Worm (Caenorhabditis elegans) whole organism, L4 larva: ENCODE results near the gene mxl-3.

Experiments
- aly-2 ChIP-seq: sonication (generic microtip); optimal IDR thresholded peaks from 2 replicates; lab custom pipeline; 2018; ENCODE audit warnings: missing biosample characterization, missing genetic modification characterization
- fkh-10 ChIP-seq: fragments of 150-350 bp; optimal IDR thresholded peaks from 2 replicates; lab custom pipeline; 2014; ENCODE audit warnings: missing biosample characterization, missing genetic modification reagents, missing genetic modification characterization
- fos-1 ChIP-seq: fragments of 150-350 bp; optimal IDR thresholded peaks from 2 replicates; lab custom pipeline; 2014; ENCODE audit warnings: missing biosample characterization, missing genetic modification characterization
- gei-8 ChIP-seq: fragments of 200-800 bp; sonication (Bioruptor generic); optimal IDR thresholded peaks from 2 replicates; lab custom pipeline; 2018; ENCODE audit warnings: mild to moderate bottlenecking, missing genetic modification characterization, missing compliant biosample characterization
- jun-1 ChIP-seq: fragments of 150-350 bp; optimal IDR thresholded peaks from 2 replicates; lab custom pipeline; 2014; ENCODE audit warnings: missing biosample characterization, missing genetic modification reagents, missing genetic modification characterization
- nhr-237 ChIP-seq: sonication (generic microtip); optimal IDR thresholded peaks from 2 replicates; lab custom pipeline; 2017; ENCODE audit warnings: missing biosample characterization, missing genetic modification characterization
- nhr-76 ChIP-seq: fragments of 150-350 bp; optimal IDR thresholded peaks from 2 replicates; lab custom pipeline; 2014; ENCODE audit warnings: missing biosample characterization, missing genetic modification characterization
- snpc-4 ChIP-seq: fragments of 150-350 bp; optimal IDR thresholded peaks from 2 replicates; lab custom pipeline; 2014; ENCODE audit warnings: missing biosample characterization, missing genetic modification characterization
- spr-1 ChIP-seq: sonication (generic microtip); optimal IDR thresholded peaks from 2 replicates; lab custom pipeline; 2016; ENCODE audit warnings: mild to moderate bottlenecking, missing genetic modification characterization, missing compliant biosample characterization
- unc-130 ChIP-seq: sonication (generic microtip); optimal IDR thresholded peaks from 2 replicates; lab custom pipeline; 2016; ENCODE audit warnings: missing genetic modification reagents, missing genetic modification characterization, missing compliant biosample characterization
- unc-39 ChIP-seq: sonication (generic microtip); optimal IDR thresholded peaks from 2 replicates; lab custom pipeline; 2017; ENCODE audit warnings: missing biosample characterization, missing genetic modification characterization
- ztf-11 ChIP-seq: fragments of 150-350 bp; optimal IDR thresholded peaks from 2 replicates; lab custom pipeline; 2014; ENCODE audit warnings: missing biosample characterization, missing genetic modification characterization
- ztf-7 ChIP-seq: fragments of 150-350 bp; optimal IDR thresholded peaks from 2 replicates; lab custom pipeline; 2014; ENCODE audit warnings: missing biosample characterization, missing genetic modification characterization

- TF ChIP-seq spr-1 (tag; lab: Kevin White, UChicago) (no peak), ztf-7 (peak; percentile 26), nhr-237 (tag; lab: Kevin White, UChicago) (no peak), aly-2 (tag; lab: Kevin White, UChicago) (no peak), unc-130 (GFP tag; lab: Kevin White, UChicago) (no peak), snpc-4 (tag; lab: Kevin White, UChicago) (no peak), unc-39 (tag; lab: Kevin White, UChicago) (no peak), gei-8 (GFP tag; lab: Kevin White, UChicago) (no peak), jun-1 (tag; lab: Kevin White, UChicago) (no peak), fos-1 (tag; lab: Kevin White, UChicago) (no peak), fkh-10 (GFP tag; lab: Kevin White, UChicago) (no peak), ztf-11 (tag; lab: Kevin White, UChicago) (no peak), nhr-76 (no peak)
Observed at ce11 chrX:13311641-13312423, 38.8 kb downstream of the mxl-3 start, which contains the start of gene F46G10.1.
